Worm (Caenorhabditis elegans) whole organism, mixed stage, embryonic: Measurements from ENCODE around the gene fbxc-39.

Experiments used
- blmp-1 ChIP-seq: fragments of 150-350 bp; optimal IDR thresholded peaks from 2 replicates; lab custom pipeline; 2014; ENCODE audit warnings: missing biosample characterization, missing genetic modification characterization
- ces-1 ChIP-seq: fragments of 150-350 bp; optimal IDR thresholded peaks from 2 replicates; lab custom pipeline; 2014; ENCODE audit warnings: missing biosample characterization, missing genetic modification reagents, missing genetic modification characterization
- cnd-1 ChIP-seq: fragments of 200-800 bp; sonication (Bioruptor generic); optimal IDR thresholded peaks from 2 replicates; lab custom pipeline; 2018; ENCODE audit warnings: mild to moderate bottlenecking, missing genetic modification characterization, missing compliant biosample characterization
- elt-3 ChIP-seq: fragments of 150-350 bp; optimal IDR thresholded peaks from 2 replicates; lab custom pipeline; 2014; ENCODE audit warnings: missing biosample characterization, missing genetic modification characterization
- hlh-1 ChIP-seq: fragments of 150-350 bp; optimal IDR thresholded peaks from 2 replicates; lab custom pipeline; 2014; ENCODE audit warnings: missing biosample characterization, missing genetic modification reagents, missing genetic modification characterization
- lsy-2 ChIP-seq: fragments of 150-350 bp; optimal IDR thresholded peaks from 2 replicates; lab custom pipeline; 2014; ENCODE audit warnings: missing biosample characterization, missing genetic modification characterization
- mep-1 ChIP-seq: fragments of 150-350 bp; optimal IDR thresholded peaks from 2 replicates; lab custom pipeline; 2017; ENCODE audit warnings: missing biosample characterization, missing genetic modification reagents, missing genetic modification characterization, inconsistent platforms
- nhr-12 ChIP-seq: fragments of 150-350 bp; optimal IDR thresholded peaks from 2 replicates; lab custom pipeline; 2014; ENCODE audit warnings: missing biosample characterization, missing genetic modification characterization
- nhr-237 ChIP-seq: fragments of 150-350 bp; optimal IDR thresholded peaks from 2 replicates; lab custom pipeline; 2014; ENCODE audit warnings: missing biosample characterization, missing genetic modification characterization
- nhr-28 ChIP-seq: fragments of 150-350 bp; optimal IDR thresholded peaks from 2 replicates; lab custom pipeline; 2014; ENCODE audit warnings: missing biosample characterization, missing genetic modification characterization
- pha-4 ChIP-seq: fragments of 150-350 bp; optimal IDR thresholded peaks from 2 replicates; lab custom pipeline; 2018; ENCODE audit warnings: missing biosample characterization, missing genetic modification reagents, missing genetic modification characterization
- unc-39 ChIP-seq: fragments of 150-350 bp; optimal IDR thresholded peaks from 2 replicates; lab custom pipeline; 2014; ENCODE audit warnings: missing biosample characterization, missing genetic modification characterization
- unc-62 ChIP-seq: fragments of 150-350 bp; optimal IDR thresholded peaks from 2 replicates; lab custom pipeline; 2014; ENCODE audit warnings: missing biosample characterization, missing genetic modification reagents, missing genetic modification characterization
- ztf-11 ChIP-seq: fragments of 150-350 bp; optimal IDR thresholded peaks from 2 replicates; lab custom pipeline; 2014; ENCODE audit warnings: missing biosample characterization, missing genetic modification characterization

DNA sequence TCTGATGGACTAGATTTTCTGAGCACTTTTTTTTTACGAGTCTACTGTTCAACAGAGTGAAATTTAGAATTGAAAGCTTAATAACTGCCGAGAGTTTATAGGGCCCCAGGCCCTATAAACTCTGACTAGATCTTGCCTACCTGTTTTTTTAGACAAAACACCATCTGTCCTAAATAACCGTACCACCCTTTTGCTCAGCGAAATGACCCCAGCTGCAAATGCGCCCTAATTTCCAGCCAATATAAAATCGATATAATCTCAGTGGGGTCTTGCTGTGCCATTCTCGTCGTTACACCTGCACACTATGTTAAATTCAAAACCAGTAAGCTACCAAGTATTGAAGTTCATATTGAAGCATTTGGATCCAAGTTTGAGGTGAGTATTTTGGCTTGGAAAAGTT is 14.5 kb upstream of the fbxc-39 start, which contains the start of gene fbxc-14:
- TF ChIP-seq cnd-1 (tag; lab: Kevin White, UChicago): no peak
- no peak for TF ChIP-seq lsy-2
- no peak for TF ChIP-seq unc-62 (GFP tag; lab: Kevin White, UChicago)
- TF ChIP-seq nhr-28 (tag; lab: Kevin White, UChicago): no peak
- TF ChIP-seq pha-4: no peak
- TF ChIP-seq nhr-237 (tag; lab: Kevin White, UChicago): no peak
- TF ChIP-seq elt-3: no peak
- no peak for TF ChIP-seq ces-1 (GFP tag; lab: Kevin White, UChicago)
- no peak for TF ChIP-seq blmp-1
- TF ChIP-seq mep-1 (tag; lab: Kevin White, UChicago): no peak
- TF ChIP-seq unc-39 (tag; lab: Kevin White, UChicago): no peak
- TF ChIP-seq hlh-1 (tag; lab: Kevin White, UChicago): no peak
- no peak for TF ChIP-seq nhr-12 (tag; lab: Kevin White, UChicago)
- no peak for TF ChIP-seq ztf-11 (tag; lab: Kevin White, UChicago)
